Worm (Caenorhabditis elegans) whole organism, early embryonic: ENCODE measurements around the gene cyp-33C9.

Experiments
- B0310.2 ChIP-seq: sonication (generic microtip); optimal IDR thresholded peaks from 2 replicates; lab custom pipeline; 2016; ENCODE audit warnings: mild to moderate bottlenecking, missing genetic modification characterization, missing compliant biosample characterization
- F13C5.2 ChIP-seq: sonication (generic microtip); optimal IDR thresholded peaks from 2 replicates; lab custom pipeline; 2017; ENCODE audit warnings: mild to moderate bottlenecking, missing genetic modification characterization, inconsistent platforms, missing compliant biosample characterization
- aly-1 ChIP-seq: sonication (generic microtip); optimal IDR thresholded peaks from 2 replicates; lab custom pipeline; 2016; ENCODE audit warnings: missing genetic modification characterization, missing compliant biosample characterization
- ama-1 ChIP-seq: fragments of 150-350 bp; optimal IDR thresholded peaks from 2 replicates; lab custom pipeline; 2014
- ceh-13 ChIP-seq: fragments of 200-800 bp; sonication (Bioruptor generic); optimal IDR thresholded peaks from 2 replicates; lab custom pipeline; 2018; ENCODE audit warnings: mild to moderate bottlenecking, missing genetic modification characterization, missing compliant biosample characterization
- ceh-36 ChIP-seq: sonication (generic microtip); optimal IDR thresholded peaks from 2 replicates; lab custom pipeline; 2016; ENCODE audit warnings: missing genetic modification characterization, inconsistent platforms, missing compliant biosample characterization
- ets-7 ChIP-seq: sonication (generic microtip); optimal IDR thresholded peaks from 2 replicates; lab custom pipeline; 2016; ENCODE audit warnings: missing genotype, missing genetic modification characterization, missing compliant biosample characterization
- flt-1 ChIP-seq: fragments of 200-800 bp; sonication (Bioruptor generic); IDR thresholded peaks from 2 replicates; pipeline ENCODE4 v1.3.6; 2022; ENCODE audit warnings: missing genetic modification characterization, missing compliant biosample characterization
- hmbx-1 ChIP-seq: sonication (generic microtip); optimal IDR thresholded peaks from 2 replicates; lab custom pipeline; 2016; ENCODE audit warnings: mild to moderate bottlenecking, missing genetic modification characterization, missing compliant biosample characterization
- hmg-4 ChIP-seq: fragments of 200-800 bp; sonication (Bioruptor generic); optimal IDR thresholded peaks from 2 replicates; lab custom pipeline; 2018; ENCODE audit warnings: mild to moderate bottlenecking, missing genetic modification characterization, missing compliant biosample characterization
- hnd-1 ChIP-seq: sonication (generic microtip); optimal IDR thresholded peaks from 2 replicates; lab custom pipeline; 2016; ENCODE audit warnings: missing genetic modification characterization, missing compliant biosample characterization
- pes-1 ChIP-seq: fragments of 200-800 bp; sonication (Bioruptor generic); IDR thresholded peaks from 2 replicates; pipeline ENCODE4 v1.3.6; 2022; ENCODE audit warnings: missing genetic modification reagents, missing genetic modification characterization, missing compliant biosample characterization
- scrt-1 ChIP-seq: fragments of 200-800 bp; sonication (Bioruptor generic); IDR thresholded peaks from 2 replicates; pipeline ENCODE4 v1.3.6; 2022; ENCODE audit warnings: missing genetic modification characterization, missing compliant biosample characterization
- sea-1 ChIP-seq: fragments of 200-800 bp; sonication (Bioruptor generic); conservative IDR thresholded peaks from 2 replicates; pipeline ENCODE4 v1.3.6; 2022; ENCODE audit warnings: missing genetic modification characterization, missing compliant biosample characterization
- tbx-11 ChIP-seq: fragments of 200-800 bp; sonication (Bioruptor generic); IDR thresholded peaks from 2 replicates; pipeline ENCODE4 v1.3.6; 2022; ENCODE audit warnings: missing genetic modification characterization, missing compliant biosample characterization
- tbx-37 ChIP-seq: fragments of 200-800 bp; sonication (Bioruptor generic); conservative IDR thresholded peaks from 2 replicates; pipeline ENCODE4 v1.3.6; 2022; ENCODE audit warnings: missing genetic modification reagents, missing genetic modification characterization, missing compliant biosample characterization
- tra-4 ChIP-seq: sonication (generic microtip); optimal IDR thresholded peaks from 2 replicates; lab custom pipeline; 2017; ENCODE audit warnings: missing genetic modification characterization, missing compliant biosample characterization

cyp-33C9 gene

DNA sequence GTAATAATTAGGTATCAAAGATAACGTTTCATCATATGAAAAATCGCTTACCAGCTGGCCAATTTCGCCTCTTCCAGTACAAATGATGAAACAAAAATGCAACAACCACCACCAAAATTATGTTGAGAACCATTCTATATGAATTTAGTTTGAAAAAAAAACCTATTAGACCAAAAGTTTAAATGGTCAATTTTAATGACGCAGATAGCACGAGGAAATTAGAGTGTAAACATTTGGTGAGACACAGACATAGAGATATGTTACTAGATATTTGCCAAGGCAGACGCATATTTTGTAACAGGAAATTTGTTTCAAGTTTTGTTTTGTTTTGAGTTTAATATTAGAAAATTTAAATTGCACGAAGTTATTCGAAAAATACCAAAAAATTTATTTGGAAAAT lies at the start of gene cyp-33C9:
Gene cyp-33C9, minus strand, starts transcription at position 211 of the 400 bp plus-strand sequence.
- TF ChIP-seq F13C5.2 (tag; lab: Kevin White, UChicago) = no peak
- no peak for TF ChIP-seq hnd-1 (tag; lab: Kevin White, UChicago)
- no peak for TF ChIP-seq flt-1 (GFP tag; lab: Robert Waterston, UW)
- no peak for TF ChIP-seq hmg-4 (GFP tag; lab: Kevin White, UChicago)
- no peak for TF ChIP-seq ama-1
- TF ChIP-seq tra-4 = no peak

DNA sequence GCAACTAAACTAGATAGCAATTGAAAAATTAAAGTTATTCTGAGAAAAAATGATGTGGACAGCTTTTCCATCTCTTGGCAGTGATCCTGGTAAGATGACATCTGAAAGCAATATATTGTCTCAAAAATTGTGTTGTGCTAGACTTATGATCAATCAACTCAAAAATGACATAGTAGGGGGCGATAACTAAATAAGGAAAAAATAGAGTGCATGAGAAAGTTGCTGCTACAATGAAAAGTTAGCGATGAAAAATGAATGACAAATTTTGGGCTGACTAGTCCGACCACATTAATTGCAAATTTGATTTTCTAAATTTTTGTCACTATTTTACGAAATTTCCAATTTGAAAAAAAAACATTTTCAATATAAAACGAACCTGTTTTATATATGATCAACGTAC lies 46.8 kb upstream of the cyp-33C9 start, which contains the start of gene srab-9:
Gene srab-9, minus strand, starts transcription at position 101 of the 400 bp plus-strand sequence.
- TF ChIP-seq ama-1 = no peak
- TF ChIP-seq flt-1 (GFP tag; lab: Robert Waterston, UW) = no peak
- TF ChIP-seq tbx-37 = no peak

DNA sequence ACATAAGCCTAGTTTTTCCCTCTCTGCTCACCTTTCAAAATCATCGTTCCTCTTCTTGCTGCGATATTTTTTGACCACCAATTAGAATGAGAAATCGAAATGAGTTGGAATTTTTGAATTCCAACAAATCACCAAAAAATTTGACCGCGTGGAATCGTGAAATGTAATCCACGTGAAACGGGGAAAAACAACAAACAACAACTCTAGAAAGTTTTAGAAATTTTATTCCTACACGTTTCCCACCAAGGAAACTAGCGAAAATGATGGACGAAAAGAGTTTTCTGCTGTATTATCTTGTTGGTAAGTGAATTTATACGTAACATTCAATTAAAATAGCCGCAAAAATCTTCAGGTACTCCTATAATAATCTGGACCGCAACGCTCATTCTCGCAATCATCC lies 44.1 kb upstream of the cyp-33C9 start, which contains the start of the genes irld-3 and F02C9.1:
Gene irld-3, minus strand, starts transcription at position 101 of the 400 bp plus-strand sequence.
Gene F02C9.1, plus strand, starts transcription at position 216 of the 400 bp plus-strand sequence.
- TF ChIP-seq hmg-4 (GFP tag; lab: Kevin White, UChicago) = no peak

DNA sequence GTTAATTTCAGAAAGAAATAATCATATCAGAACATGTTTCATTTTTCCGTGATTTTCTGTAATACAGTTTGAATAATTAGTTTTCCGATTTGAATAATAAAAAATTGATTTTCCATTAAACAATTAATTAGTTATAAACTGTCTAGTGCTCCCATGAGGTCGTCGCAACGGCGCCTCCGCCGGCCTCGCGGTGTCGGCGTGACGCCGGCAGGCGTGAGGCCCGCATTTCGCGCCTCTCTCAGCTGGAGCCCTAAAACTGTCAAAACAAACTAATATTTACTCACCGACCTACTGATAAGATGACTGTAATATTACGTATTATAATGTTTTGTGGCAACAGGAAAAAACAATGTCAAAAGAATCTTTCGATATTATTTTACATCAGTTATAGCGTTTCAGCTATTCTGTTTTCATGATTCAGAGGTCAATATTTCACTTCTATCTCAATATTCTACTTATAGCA lies 39.0 kb upstream of the cyp-33C9 start, which contains the start of gene F02C9.2:
Gene F02C9.2, plus strand, starts transcription at position 413 of the 463 bp plus-strand sequence.
- TF ChIP-seq hnd-1 (tag; lab: Kevin White, UChicago) (no peak), B0310.2 (tag; lab: Kevin White, UChicago) (no peak), ceh-13 (no peak), aly-1 (tag; lab: Kevin White, UChicago) (no peak), pes-1 (GFP tag; lab: Robert Waterston, UW) (no peak), tbx-37 (no peak), sea-1 (no peak), ceh-36 (tag; lab: Kevin White, UChicago) (no peak), scrt-1 (no peak), tbx-11 (no peak), ama-1 (no peak)

DNA sequence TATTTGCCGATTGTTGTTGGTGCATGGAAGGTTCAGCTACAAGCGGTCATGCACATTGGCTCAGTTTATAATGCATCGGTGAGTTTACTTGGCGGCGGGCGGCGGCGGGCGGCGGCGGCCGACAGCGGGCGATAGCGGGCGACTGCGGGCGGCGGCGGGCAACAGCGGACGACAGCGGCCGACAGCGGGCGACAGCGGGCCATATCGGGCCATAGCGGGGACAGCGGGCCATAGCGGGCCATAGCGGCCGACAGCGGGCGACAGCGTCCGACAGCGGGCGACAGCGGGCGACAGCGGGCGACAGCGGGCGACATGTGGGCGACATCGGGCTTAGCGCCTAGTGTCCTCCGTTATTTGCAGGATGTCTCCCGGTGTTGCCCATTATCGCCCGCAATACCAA lies 37.8 kb upstream of the cyp-33C9 start:
- TF ChIP-seq pes-1 (GFP tag; lab: Robert Waterston, UW) = 0 out of 2 replicates have a peak, but pooled peaks have one; percentile 30
- no peak for TF ChIP-seq hmg-4 (GFP tag; lab: Kevin White, UChicago)

DNA sequence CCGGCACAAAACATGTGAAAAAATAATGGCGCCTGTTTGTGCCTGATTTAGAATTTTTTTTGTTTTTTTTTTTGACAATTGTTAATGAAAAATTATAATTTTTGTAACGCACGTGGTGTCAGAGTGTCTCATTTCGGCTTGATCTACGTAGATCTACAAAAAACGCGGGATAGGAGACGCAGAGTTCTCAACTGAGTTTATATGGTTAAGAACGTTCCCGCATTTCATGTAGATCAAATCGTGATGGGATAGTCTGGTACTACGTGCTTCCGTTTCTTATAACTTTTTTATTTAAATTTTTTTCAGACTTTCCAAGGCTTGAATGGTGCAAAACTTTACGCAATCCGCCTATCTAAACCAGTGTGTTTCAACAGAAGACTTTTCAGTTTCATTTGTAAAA lies 34.4 kb upstream of the cyp-33C9 start, which contains the start of gene tat-6:
Gene tat-6, plus strand, starts transcription at position 301 of the 400 bp plus-strand sequence.
- TF ChIP-seq flt-1 (GFP tag; lab: Robert Waterston, UW) (no peak), sea-1 (no peak), scrt-1 (no peak), tbx-37 (no peak), ceh-36 (tag; lab: Kevin White, UChicago) (no peak), tbx-11 (no peak), pes-1 (GFP tag; lab: Robert Waterston, UW) (no peak), hmbx-1 (tag; lab: Kevin White, UChicago) (no peak), ama-1 (no peak), aly-1 (tag; lab: Kevin White, UChicago) (no peak), F13C5.2 (tag; lab: Kevin White, UChicago) (no peak), ets-7 (tag; lab: Kevin White, UChicago) (no peak), hnd-1 (tag; lab: Kevin White, UChicago) (no peak), hmg-4 (GFP tag; lab: Kevin White, UChicago) (no peak), B0310.2 (tag; lab: Kevin White, UChicago) (no peak)

DNA sequence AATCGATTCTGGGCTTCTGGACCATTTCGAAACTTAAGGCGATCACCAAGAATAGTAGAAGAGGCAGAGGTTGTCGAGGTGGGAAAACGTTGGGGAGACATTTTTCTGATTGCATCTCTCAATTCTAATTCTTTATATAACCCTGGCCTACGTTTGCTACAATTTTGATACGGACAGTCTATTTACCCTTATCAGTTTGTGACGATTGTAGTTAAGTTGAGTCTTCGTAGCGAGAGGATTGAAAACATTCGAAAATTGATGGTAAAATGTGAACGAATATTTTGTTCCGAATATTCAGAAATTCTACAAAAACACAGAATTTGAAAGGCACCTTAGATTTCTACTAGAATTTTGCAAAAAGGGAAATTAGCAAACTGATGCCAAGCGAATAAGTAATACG lies 33.3 kb upstream of the cyp-33C9 start, which contains the start of gene Y73C8C.10:
Gene Y73C8C.10, minus strand, starts transcription at position 101 of the 400 bp plus-strand sequence.
- TF ChIP-seq F13C5.2 (tag; lab: Kevin White, UChicago) (no peak), tra-4 (no peak), ceh-36 (tag; lab: Kevin White, UChicago) (no peak), flt-1 (GFP tag; lab: Robert Waterston, UW) (no peak), aly-1 (tag; lab: Kevin White, UChicago) (no peak), ceh-13 (no peak), hmbx-1 (tag; lab: Kevin White, UChicago) (no peak)

DNA sequence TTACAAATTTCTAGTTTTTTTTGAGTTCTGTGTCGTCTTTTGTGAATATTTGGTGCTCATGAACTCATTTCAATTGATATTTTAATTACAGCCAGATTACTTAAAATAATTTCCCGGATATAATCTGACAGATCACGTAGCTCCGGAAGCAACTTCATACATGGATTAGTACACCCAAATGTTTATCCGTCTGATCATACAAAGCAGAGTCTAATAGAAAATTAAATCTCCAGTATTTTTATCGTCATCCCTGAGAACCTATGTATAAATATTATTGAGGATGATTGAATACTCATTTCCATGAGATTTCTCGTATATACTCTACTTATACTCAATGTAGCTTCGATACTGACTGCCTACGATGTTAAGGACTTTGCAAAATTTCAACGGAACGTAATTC lies 30.6 kb upstream of the cyp-33C9 start, which contains the start of gene Y73C8C.12:
Gene Y73C8C.12, plus strand, starts transcription at position 301 of the 400 bp plus-strand sequence.
- TF ChIP-seq sea-1 (no peak), hmg-4 (GFP tag; lab: Kevin White, UChicago) (no peak)

DNA sequence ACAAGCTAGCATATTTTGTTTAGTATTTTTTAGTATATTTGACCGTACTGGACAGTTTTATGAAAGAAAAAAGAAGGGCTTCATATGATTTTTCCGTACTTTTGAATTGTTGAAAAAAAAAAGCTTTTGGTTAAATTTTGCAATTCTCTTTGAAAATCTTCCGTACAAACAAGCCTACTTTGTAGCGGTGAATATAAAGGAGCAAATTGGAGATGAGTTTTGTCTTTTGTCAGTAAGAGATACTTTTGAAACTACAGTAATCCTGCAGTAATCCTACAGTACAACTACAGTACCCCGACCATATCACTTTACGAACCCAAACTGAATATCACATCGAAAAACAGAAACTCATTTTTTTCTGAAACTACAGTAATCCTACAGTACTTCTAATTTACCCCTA lies 28.0 kb upstream of the cyp-33C9 start:
- TF ChIP-seq ets-7 (tag; lab: Kevin White, UChicago) (no peak), pes-1 (GFP tag; lab: Robert Waterston, UW) (no peak), tra-4 (no peak), tbx-11 (no peak), aly-1 (tag; lab: Kevin White, UChicago) (no peak), ceh-36 (tag; lab: Kevin White, UChicago) (no peak), ceh-13 (no peak), sea-1 (no peak), tbx-37 (no peak), ama-1 (no peak), hnd-1 (tag; lab: Kevin White, UChicago) (no peak), hmg-4 (GFP tag; lab: Kevin White, UChicago) (no peak), F13C5.2 (tag; lab: Kevin White, UChicago) (no peak), hmbx-1 (tag; lab: Kevin White, UChicago) (no peak), B0310.2 (tag; lab: Kevin White, UChicago) (no peak), scrt-1 (no peak), flt-1 (GFP tag; lab: Robert Waterston, UW) (no peak)
